Worm (Caenorhabditis elegans): Measurements from ENCODE around the gene gcy-31.
A peak's percentile ranks its signal among the peaks of the same experiment; 100 is the strongest.

The gcy-31 gene

ce11 chrX:2459793-2460192, 32.5 kb upstream of the gcy-31 start, which contains the start of gene fox-1:
Gene fox-1, minus strand, starts transcription at chrX:2459893.
- no peak for TF ChIP-seq ztf-4 (tag; optimal IDR thresholded peaks at IDR 0.05)
- TF ChIP-seq sup-37 (GFP tag; optimal IDR thresholded peaks at IDR 0.05) = no peak
- 0 out of 2 replicates have a peak, but pooled peaks have one; percentile 12 for TF ChIP-seq nhr-19 (GFP tag; conservative IDR thresholded peaks at IDR 0.05)
- TF ChIP-seq ztf-11 (tag; optimal IDR thresholded peaks at IDR 0.05) = no peak

DNA sequence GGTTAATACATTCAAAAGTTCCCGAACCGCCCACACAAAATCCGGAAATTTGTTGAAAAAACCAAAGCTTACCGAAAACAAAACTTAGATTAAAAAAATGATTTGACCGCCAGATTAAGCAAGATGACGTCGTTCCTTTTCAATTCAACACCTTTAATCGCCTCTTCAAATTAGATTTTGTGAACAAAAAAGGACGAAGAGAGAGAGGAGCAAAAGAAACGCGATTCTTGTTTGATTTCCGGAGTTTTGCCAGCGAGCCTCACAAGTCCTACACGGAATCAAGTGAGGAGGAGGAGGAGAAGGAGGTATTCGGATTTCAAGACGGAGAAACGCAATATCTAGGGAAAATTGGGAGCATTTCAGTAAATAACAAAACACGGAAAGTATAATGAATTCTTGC, 30.2 kb upstream of the gcy-31 start:
- TF ChIP-seq efl-1 (optimal IDR thresholded peaks at IDR 0.05) = no peak
- peak in 1 of 2 experiments; percentile 32 for TF ChIP-seq efl-1 (GFP tag; optimal IDR thresholded peaks at IDR 0.05 in 1 of 2)
- TF ChIP-seq ets-5 (GFP tag; IDR thresholded peaks at IDR 0.05) = no peak
- TF ChIP-seq dsc-1 (tag; optimal IDR thresholded peaks at IDR 0.05) = peak; percentile 20
- no peak for TF ChIP-seq aly-2 (tag; optimal IDR thresholded peaks at IDR 0.05)
- TF ChIP-seq nhr-85 (tag) = no peak
- TF ChIP-seq rnt-1 (tag; optimal IDR thresholded peaks at IDR 0.05) = no peak
- no peak for TF ChIP-seq F16B12.6 (tag; optimal IDR thresholded peaks at IDR 0.05)
- no peak for TF ChIP-seq nhr-19 (GFP tag; conservative IDR thresholded peaks at IDR 0.05)
- TF ChIP-seq lin-39 (tag; optimal IDR thresholded peaks at IDR 0.05) = no peak
- TF ChIP-seq irx-1 (tag; optimal IDR thresholded peaks at IDR 0.05) = peak; percentile 13
- TF ChIP-seq egl-27 (tag; optimal IDR thresholded peaks at IDR 0.05) = no peak
- no peak for TF ChIP-seq lir-3 (tag; optimal IDR thresholded peaks at IDR 0.05; ENCODE audit: poor library complexity)
- TF ChIP-seq grh-1 (GFP tag; IDR thresholded peaks at IDR 0.05) = no peak
- no peak for TF ChIP-seq ceh-82 (tag; optimal IDR thresholded peaks at IDR 0.05)
- TF ChIP-seq lin-14 (GFP tag; optimal IDR thresholded peaks at IDR 0.05) = peak; percentile 3
- no peak for TF ChIP-seq hlh-17 (GFP tag; optimal IDR thresholded peaks at IDR 0.05; ENCODE audit: borderline replicate concordance)
- TF ChIP-seq nhr-47 (tag; optimal IDR thresholded peaks at IDR 0.05) = no peak
- TF ChIP-seq C04F5.9 (tag; optimal IDR thresholded peaks at IDR 0.05) = no peak
- no peak for TF ChIP-seq efl-3 (GFP tag; optimal IDR thresholded peaks at IDR 0.05)
- TF ChIP-seq unc-62 (GFP tag; optimal IDR thresholded peaks at IDR 0.05) = no peak
- TF ChIP-seq nhr-11 (tag; optimal IDR thresholded peaks at IDR 0.05) = no peak
- no peak for TF ChIP-seq lin-13 (GFP tag; optimal IDR thresholded peaks at IDR 0.05)
- no peak for TF ChIP-seq nhr-71 (tag; optimal IDR thresholded peaks at IDR 0.05)
- no peak for TF ChIP-seq mab-9 (GFP tag; IDR thresholded peaks at IDR 0.05)
- no peak for TF ChIP-seq unc-86 (tag; optimal IDR thresholded peaks at IDR 0.05)
- TF ChIP-seq C16A3.4 (tag; optimal IDR thresholded peaks at IDR 0.05) = no peak
- no peak for TF ChIP-seq blmp-1 (tag; optimal IDR thresholded peaks at IDR 0.05)
- no peak for TF ChIP-seq fkh-8 (tag; optimal IDR thresholded peaks at IDR 0.05)
- no peak for TF ChIP-seq dpl-1 (GFP tag; optimal IDR thresholded peaks at IDR 0.05)
- TF ChIP-seq snpc-4 (tag; optimal IDR thresholded peaks at IDR 0.05) = no peak
- peak; percentile 82 for TF ChIP-seq fkh-10 (GFP tag; optimal IDR thresholded peaks at IDR 0.05)
- TF ChIP-seq nhr-237 (tag; optimal IDR thresholded peaks at IDR 0.05) = no peak
- TF ChIP-seq hpl-2 (GFP tag; optimal IDR thresholded peaks at IDR 0.05) = no peak
- TF ChIP-seq pax-3 (tag; optimal IDR thresholded peaks at IDR 0.05) = no peak
- TF ChIP-seq ztf-11 (tag; optimal IDR thresholded peaks at IDR 0.05) = no peak
- TF ChIP-seq zip-4 (GFP tag; optimal IDR thresholded peaks at IDR 0.05) = no peak
- TF ChIP-seq sptf-1 (tag; optimal IDR thresholded peaks at IDR 0.05) = no peak

DNA sequence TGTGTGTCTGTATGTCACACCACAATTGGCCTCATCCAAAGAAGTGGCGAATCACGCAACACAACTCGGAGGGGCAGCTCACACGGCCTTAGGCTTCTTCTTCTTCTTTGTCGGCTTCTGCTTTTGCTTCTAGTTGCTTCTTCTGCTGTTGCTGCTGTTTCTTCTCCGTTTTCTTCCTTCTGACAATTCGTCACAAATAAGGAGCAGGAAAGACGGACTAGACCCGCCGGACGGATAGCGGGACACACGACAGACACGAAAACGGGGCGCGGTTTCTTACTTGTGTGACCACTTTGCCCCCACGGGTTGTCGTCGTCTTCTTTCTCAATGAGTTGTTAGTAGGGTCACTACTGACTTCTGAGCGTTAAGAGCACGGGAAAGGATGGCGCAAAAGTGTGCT, 28.8 kb upstream of the gcy-31 start:
- TF ChIP-seq nhr-47 (tag; optimal IDR thresholded peaks at IDR 0.05) (peak; percentile 9), unc-86 (tag; optimal IDR thresholded peaks at IDR 0.05) (peak; percentile 27), blmp-1 (tag; optimal IDR thresholded peaks at IDR 0.05) (no peak), fkh-10 (GFP tag; optimal IDR thresholded peaks at IDR 0.05) (peak; percentile 49), nhr-71 (tag; optimal IDR thresholded peaks at IDR 0.05) (peak; percentile 16), Y116A8C.19 (tag; optimal IDR thresholded peaks at IDR 0.05; ENCODE audit: borderline replicate concordance) (no peak), fkh-8 (tag; optimal IDR thresholded peaks at IDR 0.05) (no peak), unc-62 (GFP tag; optimal IDR thresholded peaks at IDR 0.05) (no peak), ceh-82 (tag; optimal IDR thresholded peaks at IDR 0.05) (peak in 1 of 3 experiments; percentile 15), egl-13 (tag; optimal IDR thresholded peaks at IDR 0.05) (peak; percentile 7), ceh-8 (GFP tag; optimal IDR thresholded peaks at IDR 0.05) (no peak), unc-130 (tag; optimal IDR thresholded peaks at IDR 0.05) (no peak), nhr-85 (tag) (no peak), mef-2 (tag; optimal IDR thresholded peaks at IDR 0.05) (no peak), tlp-1 (tag; optimal IDR thresholded peaks at IDR 0.05) (no peak), lin-14 (GFP tag; optimal IDR thresholded peaks at IDR 0.05) (peak; percentile 68), nhr-19 (GFP tag; conservative IDR thresholded peaks at IDR 0.05) (no peak)
